Worm (Caenorhabditis elegans): Measurements from ENCODE around the gene col-41.

Gene col-41

DNA sequence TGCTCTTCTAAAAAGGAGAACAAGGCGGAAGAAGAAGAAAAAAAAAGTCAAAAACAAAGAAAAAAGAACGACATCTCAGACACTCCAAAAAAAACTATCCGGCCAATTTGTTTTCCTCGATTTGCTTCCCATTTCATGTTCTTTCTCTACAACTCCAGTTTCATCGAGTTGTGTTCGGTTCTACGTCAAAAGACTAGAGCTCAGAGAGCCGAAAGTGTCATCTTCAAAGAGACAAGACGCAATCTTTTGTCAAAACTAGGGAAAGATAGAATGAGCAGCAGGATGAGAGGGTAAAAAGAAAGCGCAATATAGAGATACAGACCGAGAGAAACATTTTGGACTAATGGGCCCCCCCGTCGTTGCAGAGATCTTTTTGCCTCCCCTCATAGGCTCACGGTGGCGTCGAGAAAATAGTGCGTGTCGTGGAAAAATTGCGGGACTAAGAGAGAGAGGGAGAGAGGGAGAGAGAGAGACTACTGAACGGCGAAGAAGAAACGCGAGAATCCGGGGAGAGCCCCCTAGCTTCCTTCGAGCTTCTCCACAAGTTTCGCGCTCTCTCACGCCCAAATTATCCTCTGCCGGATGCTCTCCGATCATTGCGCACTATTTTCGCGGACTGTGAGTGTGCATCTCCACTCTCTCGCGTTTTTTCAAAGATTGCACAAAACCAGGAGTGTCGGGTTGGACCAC is 12.8 kb upstream of the col-41 start:
- TF ChIP-seq aly-1 (tag; optimal IDR thresholded peaks at IDR 0.05) (no peak), flt-1 (GFP tag; IDR thresholded peaks at IDR 0.05) (no peak), scrt-1 (GFP tag; IDR thresholded peaks at IDR 0.05) (0 out of 2 replicates have a peak, but pooled peaks have one; percentile 28), F13C5.2 (tag; optimal IDR thresholded peaks at IDR 0.05) (peak; percentile 0), tbx-11 (GFP tag; IDR thresholded peaks at IDR 0.05) (no peak)

DNA sequence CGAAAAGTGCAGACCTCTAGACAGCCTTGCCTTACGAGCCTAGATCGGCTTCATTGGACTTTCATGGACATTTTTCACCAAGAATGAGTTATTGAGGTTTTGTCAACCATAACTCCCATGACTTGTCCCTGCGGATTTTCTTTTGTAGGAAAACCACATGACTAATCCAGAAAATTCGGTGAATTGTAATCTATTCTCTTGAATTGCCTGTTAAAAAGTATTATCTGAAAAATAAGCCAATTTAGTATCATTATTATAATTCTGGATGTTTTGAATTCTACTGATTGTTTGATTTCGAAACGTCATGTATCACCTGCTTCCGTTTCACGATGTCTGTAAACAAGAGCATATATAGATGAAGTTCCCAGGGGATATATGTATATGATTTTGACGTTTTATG is 12.2 kb upstream of the col-41 start:
- TF ChIP-seq hnd-1 (tag; optimal IDR thresholded peaks at IDR 0.05) (no peak), tbx-37 (GFP tag; conservative IDR thresholded peaks at IDR 0.05) (no peak)

ce11 chrX:15181454-15181853 is 5.2 kb upstream of the col-41 start, which contains the start of gene pkhm-2:
Gene pkhm-2 (minus strand): TSS chrX:15181465.
- TF ChIP-seq sea-1 (GFP tag; conservative IDR thresholded peaks at IDR 0.05) (peak; percentile 62; the same call in 1 of the 2 replicates), tbx-37 (GFP tag; conservative IDR thresholded peaks at IDR 0.05) (peak; percentile 30; the same call in 1 of the 2 replicates), ceh-13 (GFP tag; optimal IDR thresholded peaks at IDR 0.05) (no peak), ceh-36 (tag; optimal IDR thresholded peaks at IDR 0.05) (no peak), aly-1 (tag; optimal IDR thresholded peaks at IDR 0.05) (no peak), hnd-1 (tag; optimal IDR thresholded peaks at IDR 0.05) (no peak), ama-1 (optimal IDR thresholded peaks at IDR 0.05) (no peak), hmg-4 (GFP tag; optimal IDR thresholded peaks at IDR 0.05) (peak; percentile 83), tbx-11 (GFP tag; IDR thresholded peaks at IDR 0.05) (peak; percentile 50; the same call in 1 of the 2 replicates), B0310.2 (tag; optimal IDR thresholded peaks at IDR 0.05) (no peak), F13C5.2 (tag; optimal IDR thresholded peaks at IDR 0.05) (peak; percentile 77), flt-1 (GFP tag; IDR thresholded peaks at IDR 0.05) (no peak), ets-7 (tag; optimal IDR thresholded peaks at IDR 0.05) (no peak)

DNA sequence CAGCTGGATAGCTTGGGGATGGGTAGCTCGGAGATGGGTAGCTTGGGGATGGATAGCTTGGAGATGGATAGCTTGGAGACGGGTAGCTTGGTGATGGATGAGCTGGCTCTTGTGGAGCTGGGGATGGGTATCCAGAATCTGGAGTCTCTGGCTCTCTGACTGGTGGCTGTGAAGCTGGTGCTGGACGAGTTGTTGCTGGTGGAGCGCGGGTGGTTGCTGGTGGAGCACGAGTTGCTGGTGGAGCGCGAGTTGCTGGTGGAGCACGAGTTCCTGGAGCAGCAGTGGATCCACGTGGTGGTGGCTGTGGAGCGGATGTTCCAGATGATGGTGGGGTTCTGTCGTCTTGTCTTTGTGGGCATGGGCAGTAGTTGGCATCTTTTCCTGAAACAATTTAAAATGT is 1.1 kb downstream of the col-41 start:
- TF ChIP-seq F13C5.2 (tag; optimal IDR thresholded peaks at IDR 0.05) (no peak), hmg-4 (GFP tag; optimal IDR thresholded peaks at IDR 0.05) (no peak), ama-1 (optimal IDR thresholded peaks at IDR 0.05) (no peak)

ce11 chrX:15173303-15173904 is 2.9 kb downstream of the col-41 start, which contains the start of gene ucr-2.2:
Gene ucr-2.2 (plus strand): TSS chrX:15173904.
- TF ChIP-seq tbx-11 (GFP tag; IDR thresholded peaks at IDR 0.05) (0 out of 2 replicates have a peak, but pooled peaks have one; percentile 40), F13C5.2 (tag; optimal IDR thresholded peaks at IDR 0.05) (peak; percentile 79), scrt-1 (GFP tag; IDR thresholded peaks at IDR 0.05) (no peak), pes-1 (GFP tag; IDR thresholded peaks at IDR 0.05) (peak; percentile 48; the same call in 1 of the 2 replicates)

- no peak for TF ChIP-seq hnd-1 (tag; optimal IDR thresholded peaks at IDR 0.05)
- TF ChIP-seq ets-7 (tag; optimal IDR thresholded peaks at IDR 0.05) = no peak
- no peak for TF ChIP-seq hmbx-1 (tag; optimal IDR thresholded peaks at IDR 0.05)
- no peak for TF ChIP-seq ceh-13 (GFP tag; optimal IDR thresholded peaks at IDR 0.05)
- TF ChIP-seq F13C5.2 (tag; optimal IDR thresholded peaks at IDR 0.05) = no peak
- no peak for TF ChIP-seq scrt-1 (GFP tag; IDR thresholded peaks at IDR 0.05)
- TF ChIP-seq pes-1 (GFP tag; IDR thresholded peaks at IDR 0.05) = no peak
- TF ChIP-seq tbx-11 (GFP tag; IDR thresholded peaks at IDR 0.05) = no peak
- no peak for TF ChIP-seq tra-4 (tag; optimal IDR thresholded peaks at IDR 0.05)
- no peak for TF ChIP-seq ceh-36 (tag; optimal IDR thresholded peaks at IDR 0.05)
- TF ChIP-seq sea-1 (GFP tag; conservative IDR thresholded peaks at IDR 0.05) = no peak
- no peak for TF ChIP-seq flt-1 (GFP tag; IDR thresholded peaks at IDR 0.05)
- no peak for TF ChIP-seq tbx-37 (GFP tag; conservative IDR thresholded peaks at IDR 0.05)
- TF ChIP-seq B0310.2 (tag; optimal IDR thresholded peaks at IDR 0.05) = no peak
Measured at ce11 chrX:15170958-15171357, 5.3 kb downstream of the col-41 start.

DNA sequence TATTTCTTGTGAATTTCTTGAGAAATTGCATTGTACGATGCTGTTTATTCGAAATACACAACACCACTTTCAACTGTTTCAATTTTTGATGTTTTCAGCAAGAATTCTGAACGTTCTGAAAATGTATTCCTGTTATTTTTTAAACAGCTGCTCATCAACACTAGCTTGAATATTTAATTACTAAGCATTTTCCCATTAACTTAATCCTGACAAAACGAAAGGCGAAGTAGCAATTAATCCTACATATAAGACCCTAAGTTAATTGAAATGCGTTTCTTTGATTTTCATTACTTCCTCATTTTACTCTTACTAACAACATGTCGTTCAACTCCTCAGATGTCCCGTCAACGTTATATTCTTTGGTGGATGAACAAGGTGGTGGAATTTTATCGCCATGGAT is 7.9 kb downstream of the col-41 start, which contains the start of gene ocr-3:
ocr-3 (plus strand) TSS at position 301 of the 400 bp plus-strand sequence.
- TF ChIP-seq tbx-37 (GFP tag; conservative IDR thresholded peaks at IDR 0.05) (no peak), hmbx-1 (tag; optimal IDR thresholded peaks at IDR 0.05) (no peak), sea-1 (GFP tag; conservative IDR thresholded peaks at IDR 0.05) (no peak), aly-1 (tag; optimal IDR thresholded peaks at IDR 0.05) (no peak), tbx-11 (GFP tag; IDR thresholded peaks at IDR 0.05) (no peak), ceh-36 (tag; optimal IDR thresholded peaks at IDR 0.05) (no peak)

DNA sequence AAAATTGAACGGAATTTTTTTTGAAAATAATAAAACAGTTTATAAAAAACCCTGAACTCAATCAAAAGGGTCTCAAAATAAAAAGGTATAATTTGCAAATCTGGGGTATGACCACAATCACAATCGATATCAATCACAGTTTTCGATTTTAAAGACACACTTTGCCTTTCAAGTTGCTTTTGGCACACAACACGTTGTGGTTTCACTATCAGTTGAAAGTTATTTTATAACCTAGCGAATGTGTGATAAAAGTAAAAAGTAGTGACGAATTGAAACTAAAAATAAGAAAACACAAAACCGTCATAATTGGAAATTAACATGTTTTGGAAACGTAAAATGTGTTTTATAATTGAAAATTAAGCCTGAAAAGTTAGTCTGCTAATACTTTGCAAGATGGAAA is 8.6 kb downstream of the col-41 start:
- TF ChIP-seq pes-1 (GFP tag; IDR thresholded peaks at IDR 0.05) = no peak
- TF ChIP-seq F13C5.2 (tag; optimal IDR thresholded peaks at IDR 0.05) = no peak

DNA sequence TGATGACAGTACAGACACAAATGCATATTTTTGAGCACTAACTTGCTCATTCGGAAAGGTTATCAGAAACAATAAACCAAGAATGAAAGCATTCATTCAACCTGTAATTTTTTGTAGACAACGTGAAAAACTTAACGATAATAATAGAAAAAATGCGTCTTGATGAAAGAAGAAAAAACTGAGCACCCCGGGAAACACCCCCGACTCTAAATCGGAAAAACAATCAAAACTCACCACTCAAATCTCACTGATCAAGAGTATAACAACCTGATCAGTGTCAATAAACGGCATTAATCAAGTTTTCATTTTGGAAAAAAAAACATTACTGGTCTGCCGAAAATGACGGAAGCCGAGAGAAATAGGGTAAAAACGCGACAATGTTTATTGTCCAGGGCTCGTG is 10.2 kb downstream of the col-41 start, which contains the start of gene T10B10.8:
T10B10.8 (minus strand) TSS at position 101 of the 400 bp plus-strand sequence.
- TF ChIP-seq ceh-36 (tag; optimal IDR thresholded peaks at IDR 0.05) = no peak
- no peak for TF ChIP-seq tbx-11 (GFP tag; IDR thresholded peaks at IDR 0.05)
- TF ChIP-seq ets-7 (tag; optimal IDR thresholded peaks at IDR 0.05) = no peak
- TF ChIP-seq tbx-37 (GFP tag; conservative IDR thresholded peaks at IDR 0.05) = no peak
- no peak for TF ChIP-seq flt-1 (GFP tag; IDR thresholded peaks at IDR 0.05)
- TF ChIP-seq hnd-1 (tag; optimal IDR thresholded peaks at IDR 0.05) = no peak
- TF ChIP-seq tra-4 (tag; optimal IDR thresholded peaks at IDR 0.05) = no peak
- no peak for TF ChIP-seq F13C5.2 (tag; optimal IDR thresholded peaks at IDR 0.05)

Data from whole organism, early embryonic.